Worm (Caenorhabditis elegans) whole organism, early embryonic: ENCODE measurements around the gene ins-7.

ENCODE experiments used
- ama-1 ChIP-seq: fragments of 150-350 bp; optimal IDR thresholded peaks from 2 replicates; lab custom pipeline; 2014
- ceh-36 ChIP-seq: sonication (generic microtip); optimal IDR thresholded peaks from 2 replicates; lab custom pipeline; 2016; ENCODE audit warnings: missing genetic modification characterization, inconsistent platforms, missing compliant biosample characterization
- flt-1 ChIP-seq: fragments of 200-800 bp; sonication (Bioruptor generic); IDR thresholded peaks from 2 replicates; pipeline ENCODE4 v1.3.6; 2022; ENCODE audit warnings: missing genetic modification characterization, missing compliant biosample characterization
- sea-1 ChIP-seq: fragments of 200-800 bp; sonication (Bioruptor generic); conservative IDR thresholded peaks from 2 replicates; pipeline ENCODE4 v1.3.6; 2022; ENCODE audit warnings: missing genetic modification characterization, missing compliant biosample characterization

ce11 chrIV:9654017-9654416 is 28.6 kb downstream of the ins-7 start, which contains the start of gene F58G6.7:
- TF ChIP-seq flt-1 (GFP tag; lab: Robert Waterston, UW) (no peak), ama-1 (no peak), ceh-36 (no peak), sea-1 (GFP tag; lab: Robert Waterston, UW) (no peak)
